Worm (Caenorhabditis elegans): ENCODE measurements around the gene F09G2.2.

DNA sequence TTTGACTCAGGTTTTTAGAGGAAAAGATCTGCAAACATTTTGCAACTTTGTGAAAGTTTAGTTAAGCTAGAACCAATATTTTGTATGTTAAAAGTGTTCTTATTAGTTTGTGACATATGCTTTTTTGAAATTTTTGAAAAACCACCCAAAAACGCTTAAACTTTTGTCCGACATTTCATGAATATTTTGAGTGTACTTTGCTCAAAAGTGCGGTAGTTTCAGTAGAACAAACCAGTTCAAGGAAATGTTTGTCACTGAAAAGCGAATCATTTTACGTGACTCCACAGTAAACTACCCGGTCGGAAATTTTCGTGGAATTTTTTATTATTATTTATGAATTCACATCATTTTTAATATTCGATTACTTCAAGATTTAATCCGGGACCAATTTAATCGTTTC lies 12.2 kb upstream of the F09G2.2 start, which contains the start of gene pitr-5:
- TF ChIP-seq ztf-29 (GFP tag; IDR thresholded peaks at IDR 0.05) (no peak), cog-1 (tag; optimal IDR thresholded peaks at IDR 0.05) (no peak), T22C8.4 (GFP tag; IDR thresholded peaks at IDR 0.05) (no peak), flt-1 (GFP tag; IDR thresholded peaks at IDR 0.05) (no peak), ref-1 (GFP tag; conservative IDR thresholded peaks at IDR 0.05) (no peak), tab-1 (GFP tag; IDR thresholded peaks at IDR 0.05) (no peak), med-1 (GFP tag; optimal IDR thresholded peaks at IDR 0.05; ENCODE audit: insufficient read depth) (no peak), klf-2 (GFP tag; conservative IDR thresholded peaks at IDR 0.05) (no peak)

Measured in whole organism, midembryonic.